Worm (Caenorhabditis elegans) whole organism, midembryonic: ENCODE data around the gene C36A4.11.

Experiments
- cog-1 ChIP-seq: sonication (generic microtip); optimal IDR thresholded peaks from 2 replicates; lab custom pipeline; 2016; ENCODE audit warnings: missing genetic modification characterization, missing compliant biosample characterization
- flt-1 ChIP-seq: fragments of 200-800 bp; sonication (Bioruptor generic); IDR thresholded peaks from 2 replicates; pipeline ENCODE4 v1.3.6; 2022; ENCODE audit warnings: missing genetic modification characterization, missing compliant biosample characterization
- med-1 ChIP-seq: sonication (generic microtip); optimal IDR thresholded peaks from 2 replicates; lab custom pipeline; 2017; ENCODE audit warnings: missing genetic modification characterization, mild to moderate bottlenecking, missing compliant biosample characterization, antibody characterized with exemption, missing genetic modification reagents; ENCODE audit not compliant: insufficient read depth
- tab-1 ChIP-seq: fragments of 200-800 bp; sonication (Bioruptor generic); IDR thresholded peaks from 2 replicates; pipeline ENCODE4 v1.3.6; 2022; ENCODE audit warnings: missing genetic modification characterization, missing compliant biosample characterization

ce11 chrIII:3811375-3811924, 28.9 kb upstream of the C36A4.11 start:
- TF ChIP-seq tab-1 (GFP tag; lab: Robert Waterston, UW) (no peak), med-1 (GFP tag; lab: Kevin White, UChicago) (no peak), flt-1 (GFP tag; lab: Robert Waterston, UW) (no peak), cog-1 (tag; lab: Kevin White, UChicago) (no peak)
